Worm (Caenorhabditis elegans) whole organism, L3 larva: Measurements from ENCODE around the gene gst-6.

Source experiments
- nhr-76 ChIP-seq: fragments of 150-350 bp; sonication (generic microtip); optimal IDR thresholded peaks from 5 replicates; lab custom pipeline; 2014; ENCODE audit warnings: missing biosample characterization, missing genetic modification characterization
- pha-4 ChIP-seq: fragments of 150-350 bp; optimal IDR thresholded peaks from 2 replicates; lab custom pipeline; 2014; ENCODE audit warnings: missing biosample characterization, missing genetic modification reagents, missing genetic modification characterization

DNA sequence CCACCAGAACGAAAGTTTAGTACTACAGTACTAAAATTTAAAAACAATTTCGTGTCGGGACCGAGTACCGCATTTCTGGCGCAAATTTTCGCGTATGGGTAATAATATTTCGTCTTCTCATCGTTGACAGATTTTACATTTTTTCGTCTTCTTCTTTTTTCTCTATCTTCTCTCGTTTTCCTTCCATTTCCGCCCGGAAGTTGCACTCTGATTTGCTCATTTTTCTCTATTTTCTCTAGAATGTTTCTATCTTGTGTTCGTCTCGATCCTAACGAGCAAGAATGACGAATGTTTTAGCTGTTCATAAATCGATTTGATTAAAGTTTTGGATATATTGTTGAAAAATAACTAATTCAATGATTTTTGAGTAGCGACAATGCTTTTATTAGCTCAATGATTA, 24.2 kb upstream of the gst-6 start:
- TF ChIP-seq nhr-76 (tag; lab: Kevin White, UChicago) (no peak), pha-4 (tag; lab: Kevin White, UChicago) (no peak)
